Worm (Caenorhabditis elegans) whole organism, early embryonic: ENCODE measurements around the gene C18H7.1.

Source experiments
- B0310.2 ChIP-seq: sonication (generic microtip); optimal IDR thresholded peaks from 2 replicates; lab custom pipeline; 2016; ENCODE audit warnings: mild to moderate bottlenecking, missing genetic modification characterization, missing compliant biosample characterization
- F13C5.2 ChIP-seq: sonication (generic microtip); optimal IDR thresholded peaks from 2 replicates; lab custom pipeline; 2017; ENCODE audit warnings: mild to moderate bottlenecking, missing genetic modification characterization, inconsistent platforms, missing compliant biosample characterization
- aly-1 ChIP-seq: sonication (generic microtip); optimal IDR thresholded peaks from 2 replicates; lab custom pipeline; 2016; ENCODE audit warnings: missing genetic modification characterization, missing compliant biosample characterization
- ama-1 ChIP-seq: fragments of 150-350 bp; optimal IDR thresholded peaks from 2 replicates; lab custom pipeline; 2014
- ceh-13 ChIP-seq: fragments of 200-800 bp; sonication (Bioruptor generic); optimal IDR thresholded peaks from 2 replicates; lab custom pipeline; 2018; ENCODE audit warnings: mild to moderate bottlenecking, missing genetic modification characterization, missing compliant biosample characterization
- ceh-36 ChIP-seq: sonication (generic microtip); optimal IDR thresholded peaks from 2 replicates; lab custom pipeline; 2016; ENCODE audit warnings: missing genetic modification characterization, inconsistent platforms, missing compliant biosample characterization
- ets-7 ChIP-seq: sonication (generic microtip); optimal IDR thresholded peaks from 2 replicates; lab custom pipeline; 2016; ENCODE audit warnings: missing genotype, missing genetic modification characterization, missing compliant biosample characterization
- flt-1 ChIP-seq: fragments of 200-800 bp; sonication (Bioruptor generic); IDR thresholded peaks from 2 replicates; pipeline ENCODE4 v1.3.6; 2022; ENCODE audit warnings: missing genetic modification characterization, missing compliant biosample characterization
- hmbx-1 ChIP-seq: sonication (generic microtip); optimal IDR thresholded peaks from 2 replicates; lab custom pipeline; 2016; ENCODE audit warnings: mild to moderate bottlenecking, missing genetic modification characterization, missing compliant biosample characterization
- hmg-4 ChIP-seq: fragments of 200-800 bp; sonication (Bioruptor generic); optimal IDR thresholded peaks from 2 replicates; lab custom pipeline; 2018; ENCODE audit warnings: mild to moderate bottlenecking, missing genetic modification characterization, missing compliant biosample characterization
- hnd-1 ChIP-seq: sonication (generic microtip); optimal IDR thresholded peaks from 2 replicates; lab custom pipeline; 2016; ENCODE audit warnings: missing genetic modification characterization, missing compliant biosample characterization
- pes-1 ChIP-seq: fragments of 200-800 bp; sonication (Bioruptor generic); IDR thresholded peaks from 2 replicates; pipeline ENCODE4 v1.3.6; 2022; ENCODE audit warnings: missing genetic modification reagents, missing genetic modification characterization, missing compliant biosample characterization
- scrt-1 ChIP-seq: fragments of 200-800 bp; sonication (Bioruptor generic); IDR thresholded peaks from 2 replicates; pipeline ENCODE4 v1.3.6; 2022; ENCODE audit warnings: missing genetic modification characterization, missing compliant biosample characterization
- sea-1 ChIP-seq: fragments of 200-800 bp; sonication (Bioruptor generic); conservative IDR thresholded peaks from 2 replicates; pipeline ENCODE4 v1.3.6; 2022; ENCODE audit warnings: missing genetic modification characterization, missing compliant biosample characterization
- tbx-11 ChIP-seq: fragments of 200-800 bp; sonication (Bioruptor generic); IDR thresholded peaks from 2 replicates; pipeline ENCODE4 v1.3.6; 2022; ENCODE audit warnings: missing genetic modification characterization, missing compliant biosample characterization
- tbx-37 ChIP-seq: fragments of 200-800 bp; sonication (Bioruptor generic); conservative IDR thresholded peaks from 2 replicates; pipeline ENCODE4 v1.3.6; 2022; ENCODE audit warnings: missing genetic modification reagents, missing genetic modification characterization, missing compliant biosample characterization
- tra-4 ChIP-seq: sonication (generic microtip); optimal IDR thresholded peaks from 2 replicates; lab custom pipeline; 2017; ENCODE audit warnings: missing genetic modification characterization, missing compliant biosample characterization

Gene C18H7.1

DNA sequence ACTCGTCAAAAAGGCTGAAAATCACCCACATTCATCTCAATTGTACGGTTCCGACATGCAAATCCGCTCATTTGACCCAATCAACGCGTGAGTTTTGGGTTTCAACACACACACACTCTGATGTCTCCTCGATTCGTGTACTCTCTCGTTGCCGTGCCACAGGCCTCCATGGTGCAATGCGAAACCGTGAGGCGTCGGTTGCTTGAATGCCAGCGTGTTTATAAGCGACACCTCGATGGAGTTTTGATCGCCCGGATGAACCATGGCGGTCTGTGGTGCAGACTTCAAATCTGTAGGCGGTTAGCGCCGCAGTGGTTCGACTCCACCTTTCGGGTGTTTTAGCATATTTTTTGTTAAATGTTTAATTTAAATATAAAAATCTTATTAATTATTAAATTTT, 42.6 kb downstream of the C18H7.1 start:
- TF ChIP-seq sea-1 (GFP tag; lab: Robert Waterston, UW) (no peak; the same call in 1 of the 2 replicates), scrt-1 (GFP tag; lab: Robert Waterston, UW) (0 out of 2 replicates have a peak, but pooled peaks have one; percentile 37), hmg-4 (peak; percentile 62)

DNA sequence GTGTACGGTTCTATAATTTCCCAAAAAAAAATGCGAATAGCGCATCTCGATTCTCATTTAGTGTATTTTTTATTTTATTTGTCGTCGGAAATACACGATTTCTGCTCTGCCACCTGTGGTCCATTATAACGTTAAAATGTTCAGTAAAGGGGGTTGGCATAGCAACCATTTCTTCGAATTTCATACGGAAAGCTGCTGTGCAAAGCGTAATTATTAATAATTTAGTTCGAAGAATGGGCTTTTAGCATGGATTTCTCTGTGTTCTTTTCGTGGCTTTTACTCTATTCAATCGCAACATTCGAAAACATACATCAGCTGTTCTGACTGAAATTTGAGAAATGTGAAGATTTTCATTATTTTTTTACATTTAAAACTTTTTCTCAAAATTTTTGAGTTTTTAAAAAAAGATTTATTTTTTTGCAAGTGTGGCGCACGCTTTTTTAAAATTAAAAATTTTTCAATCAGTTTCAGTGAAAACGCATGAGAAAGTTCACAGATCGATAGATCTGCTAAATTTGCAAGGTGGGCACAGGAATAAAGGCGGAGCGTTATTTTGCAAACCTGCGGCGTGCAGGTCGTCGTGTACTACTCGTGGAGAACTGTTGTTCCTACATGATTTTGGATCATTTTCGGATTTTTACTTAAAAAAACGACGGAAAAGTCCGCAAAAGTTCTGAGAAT, 43.3 kb downstream of the C18H7.1 start:
- TF ChIP-seq B0310.2 (tag; lab: Kevin White, UChicago) (no peak), tbx-37 (GFP tag; lab: Robert Waterston, UW) (no peak), tbx-11 (GFP tag; lab: Robert Waterston, UW) (no peak), pes-1 (GFP tag; lab: Robert Waterston, UW) (no peak), hmbx-1 (tag; lab: Kevin White, UChicago) (no peak), F13C5.2 (no peak), sea-1 (GFP tag; lab: Robert Waterston, UW) (no peak), hmg-4 (no peak), ama-1 (lab: Kevin White, UChicago) (no peak), ceh-13 (GFP tag; lab: Kevin White, UChicago) (no peak), aly-1 (tag; lab: Kevin White, UChicago) (no peak), scrt-1 (GFP tag; lab: Robert Waterston, UW) (no peak), flt-1 (GFP tag; lab: Robert Waterston, UW) (no peak)

DNA sequence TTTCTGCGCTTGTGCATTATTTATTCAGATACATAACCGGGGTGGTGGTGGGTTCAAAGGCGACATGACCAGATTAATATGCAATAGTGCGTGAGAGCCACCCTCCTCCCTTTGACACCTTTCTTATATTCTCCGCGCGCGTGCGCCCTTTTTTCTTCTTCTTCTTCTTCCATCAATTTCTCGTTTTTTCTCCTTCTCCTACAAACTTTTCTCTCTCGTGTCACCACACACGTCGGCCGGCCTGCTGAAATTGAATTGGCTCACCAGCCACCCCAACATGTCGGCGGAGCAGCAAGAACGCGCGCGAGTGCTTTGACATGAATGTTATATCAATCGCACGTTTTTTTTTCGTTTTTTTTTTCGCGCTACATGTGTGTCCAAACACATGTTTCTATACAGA, 44.2 kb downstream of the C18H7.1 start:
- TF ChIP-seq ama-1 (lab: Kevin White, UChicago): no peak
- TF ChIP-seq hnd-1: no peak
- TF ChIP-seq hmg-4: no peak
- TF ChIP-seq ets-7: no peak
- no peak for TF ChIP-seq flt-1 (GFP tag; lab: Robert Waterston, UW)
- no peak for TF ChIP-seq tra-4
- no peak for TF ChIP-seq hmbx-1 (tag; lab: Kevin White, UChicago)
- TF ChIP-seq tbx-11 (GFP tag; lab: Robert Waterston, UW): no peak
- TF ChIP-seq F13C5.2: no peak
- no peak for TF ChIP-seq pes-1 (GFP tag; lab: Robert Waterston, UW)
- TF ChIP-seq tbx-37 (GFP tag; lab: Robert Waterston, UW): no peak
- TF ChIP-seq B0310.2 (tag; lab: Kevin White, UChicago): no peak
- TF ChIP-seq aly-1 (tag; lab: Kevin White, UChicago): no peak
- TF ChIP-seq ceh-13 (GFP tag; lab: Kevin White, UChicago): no peak
- TF ChIP-seq ceh-36: no peak

DNA sequence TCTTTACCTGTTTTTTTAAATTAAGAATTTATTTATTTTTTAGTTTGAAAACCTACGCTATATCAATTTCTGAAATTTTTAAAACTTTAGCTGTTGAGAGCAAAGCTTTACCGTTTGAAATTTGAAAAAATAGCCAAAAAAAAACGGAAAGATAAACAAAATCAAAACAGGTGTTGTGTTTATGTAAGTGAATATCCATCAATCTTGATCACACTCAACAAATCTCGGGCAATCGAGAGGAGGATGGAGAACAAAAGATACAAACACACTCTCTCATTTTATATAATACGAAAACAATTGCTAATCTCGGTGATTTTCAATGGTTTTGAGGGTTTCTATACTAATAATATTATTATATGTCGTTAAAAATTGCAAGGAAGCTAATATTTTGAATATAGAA, 46.3 kb downstream of the C18H7.1 start:
- no peak for TF ChIP-seq tra-4

DNA sequence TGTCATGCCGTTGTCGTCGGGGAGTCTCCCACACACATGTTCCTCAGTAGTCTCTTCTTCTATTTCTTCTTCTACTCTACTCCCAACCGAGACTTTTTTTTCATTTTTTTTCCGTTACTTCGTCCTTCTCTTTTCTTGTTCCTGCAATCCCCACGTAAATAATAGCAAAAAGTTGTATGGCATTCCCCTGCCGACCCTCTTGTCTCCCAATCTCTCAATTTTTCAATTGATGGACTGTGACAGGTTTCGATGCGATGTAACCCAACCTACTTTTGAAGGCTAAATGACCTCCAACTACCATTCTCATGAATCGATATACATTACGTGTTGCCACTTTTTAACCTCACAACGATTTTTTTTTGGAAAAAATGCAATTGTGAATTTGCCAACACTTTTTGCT, 48.8 kb downstream of the C18H7.1 start:
- TF ChIP-seq scrt-1 (GFP tag; lab: Robert Waterston, UW): no peak
- TF ChIP-seq aly-1 (tag; lab: Kevin White, UChicago): no peak
- no peak for TF ChIP-seq tbx-11 (GFP tag; lab: Robert Waterston, UW)
- no peak for TF ChIP-seq tra-4
- TF ChIP-seq hmg-4: no peak
- TF ChIP-seq ama-1 (lab: Kevin White, UChicago): no peak
- TF ChIP-seq tbx-37 (GFP tag; lab: Robert Waterston, UW): no peak
- no peak for TF ChIP-seq B0310.2 (tag; lab: Kevin White, UChicago)
- TF ChIP-seq ets-7: no peak
- no peak for TF ChIP-seq flt-1 (GFP tag; lab: Robert Waterston, UW)
- no peak for TF ChIP-seq hnd-1
- TF ChIP-seq ceh-36: no peak

DNA sequence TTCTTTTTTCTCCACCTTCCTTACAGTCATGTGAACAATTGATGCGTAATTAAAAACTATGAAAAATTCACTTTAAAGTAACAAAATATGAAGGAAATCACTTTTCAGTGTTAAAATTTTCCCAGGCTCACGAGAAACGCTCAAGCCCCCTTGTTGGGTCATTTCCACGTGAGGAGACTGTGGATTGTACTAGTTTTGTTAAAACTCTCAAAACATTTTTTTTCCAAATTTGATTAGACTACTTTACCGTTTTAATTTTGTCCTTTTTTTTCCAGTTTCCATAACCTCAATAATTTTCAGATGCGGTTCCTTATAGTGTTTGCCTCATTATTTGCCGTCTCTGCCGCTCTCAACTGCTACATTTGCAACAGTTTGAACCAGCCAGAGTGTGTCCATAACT, 49.9 kb downstream of the C18H7.1 start, which contains the start of gene K11H12.7:
K11H12.7 (plus strand) TSS at position 301 of the 400 bp plus-strand sequence.
- TF ChIP-seq ceh-13 (GFP tag; lab: Kevin White, UChicago): no peak
- no peak for TF ChIP-seq pes-1 (GFP tag; lab: Robert Waterston, UW)
- no peak for TF ChIP-seq tra-4
- no peak for TF ChIP-seq tbx-11 (GFP tag; lab: Robert Waterston, UW)

DNA sequence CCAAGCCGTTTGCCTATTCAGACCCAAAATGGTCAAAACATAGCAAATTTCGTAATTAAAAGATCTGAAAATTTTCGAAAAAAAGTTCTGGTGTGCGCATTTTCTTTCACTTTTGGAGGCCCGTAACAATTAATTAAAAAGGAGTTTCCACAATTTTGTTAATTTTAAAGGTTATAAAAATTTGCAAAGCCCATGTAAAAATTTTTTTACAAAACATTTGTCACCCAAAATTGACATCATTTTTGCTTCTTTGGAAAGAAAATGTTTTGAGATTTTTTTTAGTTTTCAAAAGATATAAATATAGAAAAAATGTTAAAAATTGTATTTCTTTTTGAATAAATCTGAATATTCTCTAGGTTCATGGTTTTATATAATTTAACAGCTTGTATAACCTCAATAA, 51.6 kb downstream of the C18H7.1 start, which contains the start of gene K11H12.6:
K11H12.6 (plus strand) TSS at position 301 of the 400 bp plus-strand sequence.
- TF ChIP-seq flt-1 (GFP tag; lab: Robert Waterston, UW) (no peak), aly-1 (tag; lab: Kevin White, UChicago) (no peak), scrt-1 (GFP tag; lab: Robert Waterston, UW) (no peak)

DNA sequence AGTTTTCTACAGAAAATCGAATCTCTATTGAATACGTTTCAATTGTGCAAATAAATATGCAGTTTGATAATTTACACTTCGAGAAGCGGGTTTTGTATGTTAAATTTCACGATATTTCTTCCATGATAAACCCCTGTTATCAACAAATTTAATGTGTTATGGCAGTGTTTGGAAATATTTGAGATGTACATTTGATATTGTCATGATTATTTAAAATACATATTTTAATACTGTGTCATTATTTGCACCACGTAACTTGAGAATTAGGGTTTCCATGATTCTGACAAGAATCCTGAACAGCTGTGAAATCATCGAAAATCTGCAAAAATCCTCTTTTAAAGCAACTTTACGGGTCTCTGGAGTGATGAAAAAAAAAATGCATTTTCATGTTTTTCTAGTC, 55.1 kb downstream of the C18H7.1 start, which contains the start of gene K11H12.11:
K11H12.11 (minus strand) TSS at position 101 of the 400 bp plus-strand sequence.
- TF ChIP-seq ceh-36 (no peak), ama-1 (lab: Kevin White, UChicago) (no peak), tbx-11 (GFP tag; lab: Robert Waterston, UW) (no peak), hnd-1 (no peak), sea-1 (GFP tag; lab: Robert Waterston, UW) (no peak)
